Worm (Caenorhabditis elegans) whole organism, late embryonic: Measurements from ENCODE around the gene F32D8.12.

Experiments
- ceh-14 ChIP-seq: sonication (generic microtip); optimal IDR thresholded peaks from 2 replicates; lab custom pipeline; 2016; ENCODE audit warnings: missing genotype, missing genetic modification characterization, missing compliant biosample characterization
- ceh-6 ChIP-seq: fragments of 200-800 bp; sonication (Bioruptor generic); optimal IDR thresholded peaks from 2 replicates; lab custom pipeline; 2018; ENCODE audit warnings: mild to moderate bottlenecking, missing genetic modification characterization, missing compliant biosample characterization

- no peak for TF ChIP-seq ceh-6 (GFP tag; lab: Kevin White, UChicago)
- no peak for TF ChIP-seq ceh-14
Observed at ce11 chrV:10838204-10838603, 52.6 kb downstream of the F32D8.12 start.
